Worm (Caenorhabditis elegans) whole organism, early embryonic: ENCODE measurements around the gene Y11D7A.5.

Experiments
- ama-1 ChIP-seq: fragments of 150-350 bp; optimal IDR thresholded peaks from 2 replicates; lab custom pipeline; 2014
- hmg-4 ChIP-seq: fragments of 200-800 bp; sonication (Bioruptor generic); optimal IDR thresholded peaks from 2 replicates; lab custom pipeline; 2018; ENCODE audit warnings: mild to moderate bottlenecking, missing genetic modification characterization, missing compliant biosample characterization
- hnd-1 ChIP-seq: sonication (generic microtip); optimal IDR thresholded peaks from 2 replicates; lab custom pipeline; 2016; ENCODE audit warnings: missing genetic modification characterization, missing compliant biosample characterization

DNA sequence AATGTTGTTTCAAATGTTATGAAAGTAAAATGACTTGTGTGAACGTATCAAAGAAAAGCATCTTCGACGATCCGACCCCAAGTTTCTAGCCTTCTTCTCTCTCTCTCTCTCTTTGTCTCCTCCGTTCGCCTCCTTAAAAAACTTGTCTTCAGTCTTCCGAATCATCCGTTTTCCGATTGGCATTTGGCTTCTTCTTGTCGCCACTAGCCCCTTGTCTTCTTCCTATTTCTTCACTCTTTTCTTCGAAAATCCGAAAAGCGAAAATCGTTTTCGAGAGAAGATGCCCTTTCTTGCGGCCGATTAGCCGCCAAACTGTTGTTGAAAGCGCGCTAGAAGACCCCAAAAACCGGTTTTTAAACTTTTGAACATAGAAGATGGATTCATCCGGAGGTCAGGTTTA is 13.2 kb upstream of the Y11D7A.5 start:
- no peak for TF ChIP-seq ama-1 (lab: Kevin White, UChicago)
- no peak for TF ChIP-seq hnd-1 (tag; lab: Kevin White, UChicago)
- TF ChIP-seq hmg-4, result no peak
